Worm (Caenorhabditis elegans): Measurements from ENCODE around the gene R02F2.7.

The R02F2.7 gene

DNA sequence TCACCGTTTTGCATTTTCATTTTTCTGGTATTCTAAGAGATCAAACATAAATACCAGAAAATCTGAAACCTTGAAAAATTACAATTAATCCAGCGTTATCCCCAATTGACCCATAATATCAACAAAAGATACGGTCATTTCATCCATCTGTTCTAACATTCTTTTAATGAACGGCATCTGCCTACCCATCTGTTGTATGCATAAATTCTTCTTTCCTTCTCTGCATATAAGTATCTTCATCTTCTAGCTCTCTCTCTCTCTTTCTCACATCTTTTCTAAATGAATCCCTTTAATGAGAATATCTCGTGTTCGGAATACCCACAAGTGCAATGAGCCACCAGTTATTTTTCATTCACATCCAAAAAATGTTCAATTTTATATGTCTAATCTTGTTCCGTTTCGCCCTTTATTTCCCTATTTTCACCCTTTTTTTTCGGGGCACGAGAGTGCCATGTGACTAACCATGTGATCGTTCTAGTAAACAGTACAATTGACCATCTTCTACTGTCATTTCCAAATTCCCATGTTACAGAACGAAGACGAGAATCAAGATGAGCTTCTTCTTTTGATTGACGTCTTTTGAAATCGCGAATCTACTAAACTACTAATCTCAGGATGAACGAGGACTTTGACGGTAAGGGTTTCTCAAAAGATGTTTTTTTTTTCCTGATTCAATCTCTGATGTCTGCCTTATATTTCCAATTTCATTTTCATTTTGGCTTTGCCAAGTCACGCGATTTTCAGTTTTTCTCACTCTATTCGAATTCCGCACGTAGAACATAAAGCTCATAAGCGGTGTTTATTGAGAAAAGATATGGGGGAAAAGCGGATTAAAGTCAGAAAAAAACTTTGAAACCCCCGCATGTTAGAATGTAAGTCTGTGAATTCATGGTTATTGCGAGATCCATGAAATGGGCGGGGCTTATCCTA, 18.1 kb upstream of the R02F2.7 start, which contains the start of gene R02F2.1:
Gene R02F2.1, plus strand, starts transcription at position 528 of the 930 bp plus-strand sequence.
- no peak for TF ChIP-seq snpc-4 (tag; optimal IDR thresholded peaks at IDR 0.05)
- no peak for TF ChIP-seq skn-1 (tag; optimal IDR thresholded peaks at IDR 0.05)
- TF ChIP-seq elt-1 (tag; optimal IDR thresholded peaks at IDR 0.05): no peak
- TF ChIP-seq unc-55 (GFP tag; optimal IDR thresholded peaks at IDR 0.05): peak; percentile 4
- peak; percentile 29 for TF ChIP-seq C34F6.9 (tag; optimal IDR thresholded peaks at IDR 0.05)
- no peak for TF ChIP-seq mbf-1 (tag; optimal IDR thresholded peaks at IDR 0.05)
- no peak for TF ChIP-seq blmp-1 (tag; optimal IDR thresholded peaks at IDR 0.05; ENCODE audit: insufficient read depth)
- TF ChIP-seq ztf-1 (GFP tag; conservative IDR thresholded peaks at IDR 0.05): no peak
- TF ChIP-seq nhr-25 (tag; optimal IDR thresholded peaks at IDR 0.05): peak; percentile 68
- TF ChIP-seq ama-1 (optimal IDR thresholded peaks at IDR 0.05): peak; percentile 38
- peak; percentile 27 for TF ChIP-seq sma-9 (GFP tag; optimal IDR thresholded peaks at IDR 0.05)
- no peak for TF ChIP-seq sma-9 (tag; optimal IDR thresholded peaks at IDR 0.05)
- TF ChIP-seq nhr-23 (tag; optimal IDR thresholded peaks at IDR 0.05): no peak
- TF ChIP-seq sma-3 (GFP tag; optimal IDR thresholded peaks at IDR 0.05): peak; percentile 31
- TF ChIP-seq nhr-10 (tag; optimal IDR thresholded peaks at IDR 0.05): no peak
- TF ChIP-seq lin-13 (GFP tag; optimal IDR thresholded peaks at IDR 0.05): no peak
- TF ChIP-seq crh-2 (tag; optimal IDR thresholded peaks at IDR 0.05): peak; percentile 62
- no peak for TF ChIP-seq ceh-82 (tag; optimal IDR thresholded peaks at IDR 0.05)
- no peak for TF ChIP-seq zag-1 (tag; optimal IDR thresholded peaks at IDR 0.05)
- TF ChIP-seq elt-3 (tag; optimal IDR thresholded peaks at IDR 0.05): no peak
- peak; percentile 12 for TF ChIP-seq fos-1 (tag; optimal IDR thresholded peaks at IDR 0.05)
- peak; percentile 11 for TF ChIP-seq nhr-6 (tag; optimal IDR thresholded peaks at IDR 0.05)
- TF ChIP-seq mab-5 (tag; optimal IDR thresholded peaks at IDR 0.05): no peak
- TF ChIP-seq lin-11 (tag; optimal IDR thresholded peaks at IDR 0.05): no peak
- TF ChIP-seq egl-27 (tag; optimal IDR thresholded peaks at IDR 0.05): no peak
- TF ChIP-seq Y55F3AM.14 (GFP tag; optimal IDR thresholded peaks at IDR 0.05): no peak
- TF ChIP-seq gmeb-1 (tag; optimal IDR thresholded peaks at IDR 0.05): peak; percentile 15
- peak; percentile 72 for TF ChIP-seq nhr-129 (tag; optimal IDR thresholded peaks at IDR 0.05)
- TF ChIP-seq aly-2 (tag; optimal IDR thresholded peaks at IDR 0.05): no peak
- TF ChIP-seq unc-39 (tag; optimal IDR thresholded peaks at IDR 0.05): no peak
- TF ChIP-seq sem-4 (tag; optimal IDR thresholded peaks at IDR 0.05): no peak
- no peak for TF ChIP-seq alr-1 (tag; optimal IDR thresholded peaks at IDR 0.05)
- no peak for TF ChIP-seq nhr-21 (tag; optimal IDR thresholded peaks at IDR 0.05)
- no peak for TF ChIP-seq F13H6.1 (tag; optimal IDR thresholded peaks at IDR 0.05)
- no peak for TF ChIP-seq unc-62 (GFP tag; optimal IDR thresholded peaks at IDR 0.05)
- TF ChIP-seq lsy-2 (tag; optimal IDR thresholded peaks at IDR 0.05): no peak
- TF ChIP-seq mdl-1 (tag; optimal IDR thresholded peaks at IDR 0.05): no peak
- TF ChIP-seq nhr-77 (tag; optimal IDR thresholded peaks at IDR 0.05): no peak
- TF ChIP-seq peb-1 (tag; optimal IDR thresholded peaks at IDR 0.05): no peak
- no peak for TF ChIP-seq ztf-11 (tag; optimal IDR thresholded peaks at IDR 0.05)
- no peak for TF ChIP-seq dmd-4 (tag; optimal IDR thresholded peaks at IDR 0.05)
- no peak for TF ChIP-seq ztf-4 (tag; optimal IDR thresholded peaks at IDR 0.05)

DNA sequence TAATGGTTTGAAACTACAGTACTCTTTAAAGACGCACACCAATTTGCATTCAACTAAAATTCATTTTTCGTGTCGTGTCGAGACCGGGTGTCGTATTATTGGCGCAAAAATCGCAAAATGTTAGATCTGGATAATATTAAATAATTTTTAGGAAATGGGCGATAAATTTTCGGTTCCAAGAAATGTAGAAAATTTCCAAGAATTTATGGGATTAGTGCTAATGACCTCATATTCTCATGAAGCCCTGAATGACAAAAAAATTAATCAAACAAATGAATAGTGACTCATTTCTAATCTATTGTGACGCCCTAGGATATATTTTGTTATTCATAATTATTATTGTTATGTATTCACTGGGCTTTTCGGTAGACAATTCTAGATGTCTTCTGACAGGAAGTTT, 17.2 kb upstream of the R02F2.7 start:
- TF ChIP-seq unc-62 (GFP tag; optimal IDR thresholded peaks at IDR 0.05) (no peak), aly-2 (tag; optimal IDR thresholded peaks at IDR 0.05) (no peak), nhr-21 (tag; optimal IDR thresholded peaks at IDR 0.05) (peak; percentile 47), lsy-2 (tag; optimal IDR thresholded peaks at IDR 0.05) (peak in 1 of 2 experiments; percentile 39), mab-5 (tag; optimal IDR thresholded peaks at IDR 0.05) (no peak)

Measured in whole organism, L2 larva.